Worm (Caenorhabditis elegans): Measurements from ENCODE around the gene amt-2.

DNA sequence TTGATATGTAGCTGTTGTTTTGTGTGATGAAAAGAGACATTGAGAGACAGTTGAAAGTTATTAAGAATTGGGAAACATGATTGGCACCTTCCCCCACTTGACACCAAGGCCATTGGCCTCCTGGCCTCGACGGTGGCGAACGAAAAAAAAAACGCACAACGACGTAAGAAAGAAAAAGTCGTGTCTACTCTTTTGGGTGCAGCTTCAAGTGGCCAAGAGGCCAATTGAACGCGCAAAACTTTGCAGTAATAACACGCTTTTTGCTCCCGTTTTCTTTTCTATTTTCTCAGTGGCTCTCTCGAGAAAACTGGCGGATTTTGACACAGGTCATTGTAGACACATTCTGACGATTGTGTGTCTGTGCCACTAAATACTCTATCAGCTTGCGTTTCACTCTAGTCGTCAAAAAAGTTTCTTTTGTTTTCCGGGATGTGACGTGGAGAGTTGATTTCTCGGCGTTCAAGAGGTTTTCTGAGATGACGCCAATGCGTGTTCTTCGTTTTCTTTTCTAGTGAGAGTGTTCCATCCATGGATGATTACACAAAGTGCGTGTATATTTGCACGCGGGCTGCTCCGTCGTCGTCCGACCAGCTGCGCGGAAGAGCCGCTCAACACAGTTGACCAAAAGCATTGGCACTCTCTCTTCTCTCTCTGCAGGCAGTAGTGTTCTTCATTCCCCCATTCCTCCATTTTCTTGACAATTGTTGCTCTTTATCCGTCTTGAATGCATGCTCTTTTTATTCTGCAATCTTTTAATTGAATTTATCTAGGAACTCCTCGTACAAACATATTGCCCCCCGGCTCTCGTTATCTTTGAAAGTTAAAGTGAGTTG is 11.5 kb upstream of the amt-2 start:
- TF ChIP-seq ama-1 (optimal IDR thresholded peaks at IDR 0.05): no peak
- no peak for TF ChIP-seq unc-62 (GFP tag; optimal IDR thresholded peaks at IDR 0.05)
- TF ChIP-seq elt-3 (tag; optimal IDR thresholded peaks at IDR 0.05): no peak
- TF ChIP-seq snpc-4 (tag; optimal IDR thresholded peaks at IDR 0.05): no peak
- TF ChIP-seq nhr-23 (tag; optimal IDR thresholded peaks at IDR 0.05): no peak
- TF ChIP-seq nhr-11 (tag; optimal IDR thresholded peaks at IDR 0.05): no peak
- TF ChIP-seq aly-2 (tag; optimal IDR thresholded peaks at IDR 0.05): no peak
- TF ChIP-seq nhr-6 (tag; optimal IDR thresholded peaks at IDR 0.05): no peak
- no peak for TF ChIP-seq ztf-11 (tag; optimal IDR thresholded peaks at IDR 0.05)
- no peak for TF ChIP-seq nhr-77 (tag; optimal IDR thresholded peaks at IDR 0.05)
